Fruit fly (Drosophila melanogaster) whole organism, embryonic: ENCODE data around the gene Son.

ENCODE experiments used
- Atf6 ChIP-seq: fragments of 200-800 bp; sonication (Bioruptor generic); IDR thresholded peaks from 2 replicates; pipeline ENCODE4 v1.3.6; 2022; ENCODE audit warnings: missing biosample characterization, missing genetic modification characterization
- CG11093 ChIP-seq: fragments of 200-800 bp; sonication (Bioruptor generic); IDR thresholded peaks from 3 replicates; pipeline ENCODE4 v1.3.6; 2022; ENCODE audit warnings: missing biosample characterization, missing genetic modification characterization
- CG11456 ChIP-seq: fragments of 200-800 bp; sonication (Bioruptor generic); IDR thresholded peaks from 3 replicates; pipeline ENCODE4 v1.3.6; 2022; ENCODE audit warnings: missing biosample characterization, missing genetic modification characterization
- CG12236 ChIP-seq: fragments of 200-800 bp; sonication (Bioruptor generic); optimal IDR thresholded peaks from 2 replicates; lab custom pipeline; 2016; ENCODE audit warnings: missing biosample characterization, missing genetic modification characterization
- CG12942 ChIP-seq: fragments of 200-800 bp; sonication (Bioruptor generic); optimal IDR thresholded peaks from 3 replicates; lab custom pipeline; 2016; ENCODE audit warnings: missing biosample characterization, missing genetic modification characterization
- CG13287 ChIP-seq: fragments of 200-800 bp; sonication (Bioruptor generic); IDR thresholded peaks from 2 replicates; pipeline ENCODE4 v1.3.6; 2022; ENCODE audit warnings: missing biosample characterization, missing genetic modification characterization; ENCODE audit not compliant: partially characterized antibody
- CG14710 ChIP-seq: fragments of 200-800 bp; sonication (Bioruptor generic); optimal IDR thresholded peaks from 3 replicates; lab custom pipeline; 2019; ENCODE audit warnings: missing biosample characterization, mild to moderate bottlenecking, missing genetic modification characterization, moderate library complexity
- CG1603 ChIP-seq: fragments of 200-800 bp; sonication (Bioruptor generic); optimal IDR thresholded peaks from 2 replicates; lab custom pipeline; 2019; ENCODE audit warnings: missing biosample characterization, mild to moderate bottlenecking, missing genetic modification characterization, moderate library complexity
- CG2116 ChIP-seq: fragments of 200-800 bp; sonication (Bioruptor generic); optimal IDR thresholded peaks from 3 replicates; lab custom pipeline; 2018; ENCODE audit warnings: missing biosample characterization, mild to moderate bottlenecking, missing genetic modification characterization
- CG2202 ChIP-seq: fragments of 200-800 bp; sonication (Bioruptor generic); optimal IDR thresholded peaks from 2 replicates; lab custom pipeline; 2018; ENCODE audit warnings: missing biosample characterization, mild to moderate bottlenecking, missing genetic modification characterization
- CG31441 ChIP-seq: fragments of 200-800 bp; sonication (Bioruptor generic); IDR thresholded peaks from 2 replicates; pipeline ENCODE4 v1.3.6; 2022; ENCODE audit warnings: missing biosample characterization, missing genetic modification characterization
- CG3281 ChIP-seq: fragments of 200-800 bp; sonication (Bioruptor generic); optimal IDR thresholded peaks from 3 replicates; lab custom pipeline; 2017; ENCODE audit warnings: missing biosample characterization, mild to moderate bottlenecking, missing genetic modification characterization
- CG3995 ChIP-seq: fragments of 200-800 bp; sonication (Bioruptor generic); optimal IDR thresholded peaks from 3 replicates; lab custom pipeline; 2016; ENCODE audit warnings: missing biosample characterization, missing genetic modification characterization
- CG4360 ChIP-seq: fragments of 200-800 bp; sonication (Bioruptor generic); IDR thresholded peaks from 2 replicates; pipeline ENCODE4 v1.3.6; 2022; ENCODE audit warnings: missing biosample characterization, missing genetic modification characterization
- CG5953 ChIP-seq: fragments of 200-800 bp; sonication (Bioruptor generic); IDR thresholded peaks from 2 replicates; pipeline ENCODE4 v1.3.6; 2022; ENCODE audit warnings: missing biosample characterization, missing genetic modification characterization
- CG6654 ChIP-seq: fragments of 200-800 bp; sonication (Bioruptor generic); optimal IDR thresholded peaks from 2 replicates; lab custom pipeline; 2017; ENCODE audit warnings: missing biosample characterization, mild to moderate bottlenecking, missing genetic modification characterization
- CG6791 ChIP-seq: fragments of 200-800 bp; sonication (Bioruptor generic); IDR thresholded peaks from 3 replicates; pipeline ENCODE4 v1.3.6; 2022; ENCODE audit warnings: missing biosample characterization, missing genetic modification characterization; ENCODE audit not compliant: partially characterized antibody
- CG8924 ChIP-seq: fragments of 200-800 bp; optimal IDR thresholded peaks from 3 replicates; lab custom pipeline; 2019; ENCODE audit warnings: missing biosample characterization, mild to moderate bottlenecking, missing genetic modification characterization, moderate library complexity
- D ChIP-seq, 2 experiments: fragments of 200-800 bp in 1 of 2; fragments of >200 bp in 1 of 2; sonication (Bioruptor generic) in 1 of 2; optimal IDR thresholded peaks; 2 replicates in 1 of 2; 3 replicates in 1 of 2; lab custom pipeline; 2017; ENCODE audit warnings: mild to moderate bottlenecking in 1 of 2, missing biosample characterization in 1 of 2, missing genetic modification characterization in 1 of 2, missing genetic modification reagents in 1 of 2
- Dek ChIP-seq: fragments of 200-800 bp; sonication (Bioruptor generic); optimal IDR thresholded peaks from 3 replicates; lab custom pipeline; 2019; ENCODE audit warnings: missing biosample characterization, mild to moderate bottlenecking, missing genetic modification characterization, moderate library complexity
- Dp ChIP-seq: fragments of 200-800 bp; sonication (Bioruptor generic); optimal IDR thresholded peaks from 2 replicates; lab custom pipeline; 2018; ENCODE audit warnings: missing biosample characterization, mild to moderate bottlenecking, missing genetic modification characterization, moderate library complexity
- Dref ChIP-seq: fragments of 200-800 bp; sonication (Bioruptor generic); IDR thresholded peaks from 2 replicates; pipeline ENCODE4 v1.3.6; 2022; ENCODE audit warnings: missing biosample characterization, missing genetic modification characterization
- Drgx ChIP-seq: fragments of 200-800 bp; sonication (Bioruptor generic); IDR thresholded peaks from 2 replicates; pipeline ENCODE4 v1.3.6; 2022; ENCODE audit warnings: missing biosample characterization, missing genetic modification characterization
- Ets97D ChIP-seq: fragments of 200-800 bp; sonication (Bioruptor generic); optimal IDR thresholded peaks from 3 replicates; lab custom pipeline; 2016; ENCODE audit warnings: missing biosample characterization, missing genetic modification characterization
- Max ChIP-seq: fragments of 200-800 bp; sonication (Bioruptor generic); optimal IDR thresholded peaks from 2 replicates; lab custom pipeline; 2016; ENCODE audit warnings: missing biosample characterization, mild to moderate bottlenecking, missing genetic modification characterization
- Med ChIP-seq: fragments of 200-800 bp; sonication (Bioruptor generic); peaks from one replicate; lab custom pipeline; 2016; ENCODE audit warnings: missing biosample characterization, missing genetic modification characterization, mild to moderate bottlenecking, inconsistent platforms, moderate library complexity
- Myb ChIP-seq: fragments of 200-800 bp; sonication (Bioruptor generic); optimal IDR thresholded peaks from 2 replicates; lab custom pipeline; 2016; ENCODE audit warnings: missing biosample characterization, missing genetic modification characterization
- Nf-YB ChIP-seq: fragments of 200-800 bp; sonication (Bioruptor generic); optimal IDR thresholded peaks from 3 replicates; lab custom pipeline; 2019; ENCODE audit warnings: missing biosample characterization, mild to moderate bottlenecking, missing genetic modification characterization, moderate library complexity
- Optix ChIP-seq: fragments of 200-800 bp; sonication (Bioruptor generic); IDR thresholded peaks from 3 replicates; pipeline ENCODE4 v1.3.6; 2022; ENCODE audit warnings: missing biosample characterization, missing genetic modification characterization
- YL-1 ChIP-seq: fragments of 200-800 bp; sonication (Bioruptor generic); optimal IDR thresholded peaks from 3 replicates; lab custom pipeline; 2017; ENCODE audit warnings: missing biosample characterization, mild to moderate bottlenecking, missing genetic modification characterization
- amos ChIP-seq: fragments of 200-800 bp; sonication (Bioruptor generic); IDR thresholded peaks from 2 replicates; pipeline ENCODE4 v1.3.6; 2022; ENCODE audit warnings: missing biosample characterization, missing genetic modification characterization; ENCODE audit not compliant: partially characterized antibody
- ara ChIP-seq: fragments of 200-800 bp; sonication (Bioruptor generic); IDR thresholded peaks from 2 replicates; pipeline ENCODE4 v1.3.6; 2022; ENCODE audit warnings: missing biosample characterization, missing genetic modification characterization
- caup ChIP-seq: fragments of 200-800 bp; sonication (Bioruptor generic); optimal IDR thresholded peaks from 3 replicates; lab custom pipeline; 2017; ENCODE audit warnings: missing biosample characterization, mild to moderate bottlenecking, missing genetic modification characterization, moderate library complexity; ENCODE audit not compliant: severe bottlenecking
- chm ChIP-seq: fragments of 200-800 bp; sonication (Bioruptor generic); IDR thresholded peaks from 2 replicates; pipeline ENCODE4 v1.3.6; 2022; ENCODE audit warnings: missing biosample characterization, missing genetic modification characterization
- crp ChIP-seq, 2 experiments: fragments of 200-800 bp; sonication (Bioruptor generic); optimal IDR thresholded peaks; 2 replicates in 1 of 2; 3 replicates in 1 of 2; lab custom pipeline; 2017; ENCODE audit warnings: missing biosample characterization in 2 of 2, missing genetic modification characterization in 2 of 2, mild to moderate bottlenecking in 1 of 2, moderate library complexity in 1 of 2
- dm ChIP-seq: fragments of 200-800 bp; sonication (Bioruptor generic); optimal IDR thresholded peaks from 3 replicates; lab custom pipeline; 2016; ENCODE audit warnings: missing biosample characterization, missing genetic modification characterization
- dmrt99B ChIP-seq: fragments of 200-800 bp; sonication (Bioruptor generic); optimal IDR thresholded peaks from 2 replicates; lab custom pipeline; 2018; ENCODE audit warnings: missing biosample characterization, mild to moderate bottlenecking, missing genetic modification characterization, moderate library complexity
- dpn ChIP-seq, 2 experiments: fragments of 200-800 bp; sonication (Bioruptor generic); optimal IDR thresholded peaks; 3 replicates each; lab custom pipeline; 2016; ENCODE audit warnings: missing biosample characterization in 2 of 2, missing genetic modification characterization in 2 of 2
- gfzf ChIP-seq: fragments of 200-800 bp; sonication (Bioruptor generic); optimal IDR thresholded peaks from 2 replicates; lab custom pipeline; 2016; ENCODE audit warnings: missing biosample characterization, mild to moderate bottlenecking, missing genetic modification characterization, moderate library complexity
- gro ChIP-seq: fragments of 200-800 bp; sonication (Bioruptor generic); optimal IDR thresholded peaks from 2 replicates; lab custom pipeline; 2016; ENCODE audit warnings: missing biosample characterization, missing genetic modification characterization
- kah ChIP-seq: fragments of 200-800 bp; sonication (Bioruptor generic); optimal IDR thresholded peaks from 2 replicates; lab custom pipeline; 2018; ENCODE audit warnings: missing biosample characterization, mild to moderate bottlenecking, missing genetic modification characterization
- mld ChIP-seq: fragments of 200-800 bp; sonication (Bioruptor generic); IDR thresholded peaks from 3 replicates; pipeline ENCODE4 v1.3.6; 2022; ENCODE audit warnings: missing biosample characterization, missing genetic modification characterization; ENCODE audit not compliant: partially characterized antibody
- pzg ChIP-seq: fragments of 200-800 bp; sonication (Bioruptor generic); optimal IDR thresholded peaks from 3 replicates; lab custom pipeline; 2018; ENCODE audit warnings: missing biosample characterization, mild to moderate bottlenecking, missing genetic modification characterization, moderate library complexity
- sc ChIP-seq, 3 experiments: fragments of >200 bp in 2 of 3; fragments of 200-800 bp in 1 of 3; sonication (Bioruptor generic) in 1 of 3; optimal IDR thresholded peaks; 2 replicates in 2 of 3; 3 replicates in 1 of 3; lab custom pipeline; 2017; ENCODE audit warnings: mild to moderate bottlenecking in 1 of 3, missing biosample characterization in 1 of 3, missing genetic modification characterization in 1 of 3, missing genetic modification reagents in 1 of 3
- scrt ChIP-seq: fragments of 200-800 bp; sonication (Bioruptor generic); optimal IDR thresholded peaks from 2 replicates; lab custom pipeline; 2018; ENCODE audit warnings: missing biosample characterization, mild to moderate bottlenecking, missing genetic modification characterization, moderate library complexity
- stwl ChIP-seq: fragments of 200-800 bp; sonication (Bioruptor generic); optimal IDR thresholded peaks from 3 replicates; lab custom pipeline; 2018; ENCODE audit warnings: missing biosample characterization, mild to moderate bottlenecking, missing genetic modification characterization, moderate library complexity

Gene Son

DNA sequence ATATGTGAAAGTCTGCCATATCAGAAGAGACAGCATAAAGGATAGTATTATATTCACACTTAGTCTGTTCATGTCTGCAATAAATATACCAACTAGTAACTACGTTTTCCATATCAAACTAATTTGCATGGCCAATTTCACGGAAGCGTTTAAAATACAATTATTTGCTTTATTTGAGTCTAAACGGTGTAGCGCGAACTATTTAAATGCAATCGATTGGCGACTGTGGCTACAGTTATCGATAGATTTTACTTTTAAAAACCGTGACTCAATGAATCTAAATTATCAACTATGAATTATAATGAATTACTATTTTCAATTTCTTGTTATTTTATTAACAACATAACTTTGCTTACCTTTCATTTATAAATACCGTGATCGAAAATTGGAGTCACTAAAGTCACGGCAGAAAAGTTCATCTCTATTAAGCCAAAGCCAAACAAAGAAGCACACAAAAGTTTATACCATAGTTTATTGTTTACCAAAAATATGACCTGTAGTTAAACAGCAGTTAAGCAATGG is 49.1 kb downstream of the Son start, which contains the start of the genes CG9427 and CG8319 (continued):
- peak; percentile 34 for TF ChIP-seq caup
- TF ChIP-seq CG12236 (GFP tag; lab: Kevin White, UChicago), result no peak
- TF ChIP-seq CG3281 (GFP tag; lab: Kevin White, UChicago), result peak; percentile 46
- TF ChIP-seq CG4360, result no peak
- peak; percentile 71 for TF ChIP-seq Dek (tag; lab: Kevin White, UChicago)

dm6 chr3R:9628036-9628435 is 50.2 kb downstream of the Son start:
- TF ChIP-seq CG2202 (tag; lab: Kevin White, UChicago) (no peak), CG11456 (GFP tag; lab: Robert Waterston, UW) (0 out of 3 replicates have a peak, but pooled peaks have one; percentile 41), dmrt99B (no peak), kah (peak; percentile 68), ara (GFP tag; lab: Robert Waterston, UW) (0 out of 2 replicates have a peak, but pooled peaks have one; percentile 25), mld (0 out of 3 replicates have a peak, but pooled peaks have one; percentile 18), chm (no peak), Optix (GFP tag; lab: Robert Waterston, UW) (0 out of 3 replicates have a peak, but pooled peaks have one; percentile 21), CG11093 (GFP tag; lab: Robert Waterston, UW) (0 out of 3 replicates have a peak, but pooled peaks have one; percentile 22), Atf6 (GFP tag; lab: Robert Waterston, UW) (peak; percentile 23; the same call in 1 of the 2 replicates), Drgx (GFP tag; lab: Robert Waterston, UW) (0 out of 2 replicates have a peak, but pooled peaks have one; percentile 13), D (optimal IDR thresholded peaks at IDR 0.05; lab: Kevin White, UChicago) (peak; percentile 13), D (GFP tag; optimal IDR thresholded peaks at IDR 0.05; lab: Kevin White, UChicago) (no peak), CG6654 (GFP tag; lab: Kevin White, UChicago) (no peak), scrt (GFP tag; lab: Kevin White, UChicago) (peak; percentile 40), sc (optimal IDR thresholded peaks at IDR 0.05; lab: Kevin White, UChicago) (no peak), sc (GFP tag; optimal IDR thresholded peaks at IDR 0.05; lab: Kevin White, UChicago) (no peak), CG6791 (GFP tag; lab: Robert Waterston, UW) (0 out of 3 replicates have a peak, but pooled peaks have one; percentile 34), crp (GFP tag; optimal IDR thresholded peaks at IDR 0.05; lab: Kevin White, UChicago) (no peak), Med (GFP tag; lab: Kevin White, UChicago) (peak; percentile 67)

- TF ChIP-seq Dp (GFP tag; lab: Kevin White, UChicago) (peak; percentile 61), CG13287 (GFP tag; lab: Robert Waterston, UW) (peak; percentile 74), stwl (tag; lab: Kevin White, UChicago) (peak; percentile 59), Nf-YB (GFP tag; lab: Kevin White, UChicago) (peak; percentile 9), amos (GFP tag; lab: Robert Waterston, UW) (peak; percentile 67; the same call in 1 of the 2 replicates), CG31441 (no peak), dpn (GFP tag; optimal IDR thresholded peaks at IDR 0.05; lab: Kevin White, UChicago) (no peak), pzg (GFP tag; lab: Kevin White, UChicago) (peak; percentile 57), CG14710 (tag; lab: Kevin White, UChicago) (peak; percentile 59), Dref (GFP tag; lab: Robert Waterston, UW) (peak; percentile 40; the same call in 1 of the 2 replicates), Ets97D (GFP tag; lab: Kevin White, UChicago) (peak; percentile 29), CG2116 (GFP tag; lab: Kevin White, UChicago) (peak; percentile 32), gro (GFP tag; lab: Kevin White, UChicago) (peak; percentile 4), YL-1 (GFP tag; lab: Kevin White, UChicago) (peak; percentile 80), CG8924 (tag; lab: Kevin White, UChicago) (peak; percentile 16), Myb (GFP tag; lab: Kevin White, UChicago) (peak; percentile 48), CG1603 (tag; lab: Kevin White, UChicago) (peak; percentile 56), CG12942 (GFP tag; lab: Kevin White, UChicago) (no peak), CG3995 (GFP tag; lab: Kevin White, UChicago) (peak; percentile 67), gfzf (GFP tag; lab: Kevin White, UChicago) (peak; percentile 8), CG5953 (GFP tag; lab: Robert Waterston, UW) (no peak), dm (peak; percentile 66), Max (GFP tag; lab: Kevin White, UChicago) (peak; percentile 63)
Observed at dm6 chr3R:9628607-9629006, 50.8 kb downstream of the Son start.
